Worm (Caenorhabditis elegans): ENCODE data around the gene srh-282.
A peak's percentile ranks its signal among the peaks of the same experiment; 100 is the strongest.

srh-282 gene

DNA sequence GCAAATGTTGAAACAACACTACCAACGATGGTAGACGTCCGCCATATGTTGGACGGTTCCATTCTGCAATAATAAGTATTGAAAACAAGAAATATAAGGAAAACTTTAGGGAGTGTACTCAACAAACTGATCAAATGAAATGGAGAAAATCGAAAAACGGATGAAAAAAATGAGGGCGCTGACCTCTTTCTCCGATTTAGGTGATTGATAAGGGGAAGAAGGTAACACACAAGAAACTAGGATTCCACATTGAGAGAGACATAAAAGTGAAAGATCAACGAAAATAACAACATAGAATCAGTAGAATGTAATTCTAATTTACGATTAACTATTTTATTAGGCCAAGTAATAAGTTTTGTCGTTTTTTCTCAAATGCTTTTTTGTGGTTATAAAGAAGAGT is 14.1 kb downstream of the srh-282 start, which contains the start of gene dpy-9:
Gene dpy-9 (minus strand): TSS at position 63 of the 400 bp plus-strand sequence.
- TF ChIP-seq nhr-80 (tag; optimal IDR thresholded peaks at IDR 0.05) (no peak), let-607 (tag; optimal IDR thresholded peaks at IDR 0.05) (no peak), F49E8.2 (tag; optimal IDR thresholded peaks at IDR 0.05; ENCODE audit: insufficient read depth) (no peak), F39B2.1 (GFP tag; IDR thresholded peaks at IDR 0.05) (no peak), Y53F4B.3 (GFP tag; IDR thresholded peaks at IDR 0.05) (no peak), nhr-120 (GFP tag; IDR thresholded peaks at IDR 0.05) (no peak), let-526 (GFP tag; IDR thresholded peaks at IDR 0.05) (no peak), nhr-90 (tag; optimal IDR thresholded peaks at IDR 0.05) (no peak), F52B5.7 (tag; optimal IDR thresholded peaks at IDR 0.05) (no peak), ztf-22 (GFP tag; optimal IDR thresholded peaks at IDR 0.05) (no peak), ceh-58 (GFP tag; IDR thresholded peaks at IDR 0.05) (no peak), ztf-25 (GFP tag; IDR thresholded peaks at IDR 0.05) (no peak), snpc-1.1 (tag; optimal IDR thresholded peaks at IDR 0.05; ENCODE audit: insufficient read depth) (no peak), snpc-3.4 (tag; optimal IDR thresholded peaks at IDR 0.05) (no peak), aptf-3 (GFP tag; IDR thresholded peaks at IDR 0.05) (no peak)

DNA sequence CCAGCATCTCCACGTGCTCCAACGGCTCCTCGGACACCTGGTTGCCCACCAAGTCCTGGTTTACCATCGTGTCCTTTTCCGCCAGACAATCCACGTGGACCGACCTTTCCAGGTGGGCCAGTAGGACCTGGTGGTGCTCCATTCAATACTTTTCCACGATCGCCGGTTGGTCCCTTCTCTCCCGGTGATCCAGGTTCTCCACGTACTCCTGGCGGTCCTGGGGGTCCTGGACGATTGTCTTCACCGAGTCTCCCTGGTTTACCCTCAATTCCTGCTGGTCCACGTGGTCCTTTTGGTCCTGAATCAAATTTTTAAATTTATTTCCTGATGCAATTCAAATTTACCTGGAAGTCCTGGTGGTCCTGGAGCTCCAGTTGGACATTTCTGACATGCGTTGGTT is 14.8 kb downstream of the srh-282 start:
- TF ChIP-seq ets-4 (GFP tag; optimal IDR thresholded peaks at IDR 0.05) = no peak
- no peak for TF ChIP-seq snpc-3.4 (tag; optimal IDR thresholded peaks at IDR 0.05)
- peak; percentile 56 for TF ChIP-seq zfh-2 (GFP tag; conservative IDR thresholded peaks at IDR 0.05)

DNA sequence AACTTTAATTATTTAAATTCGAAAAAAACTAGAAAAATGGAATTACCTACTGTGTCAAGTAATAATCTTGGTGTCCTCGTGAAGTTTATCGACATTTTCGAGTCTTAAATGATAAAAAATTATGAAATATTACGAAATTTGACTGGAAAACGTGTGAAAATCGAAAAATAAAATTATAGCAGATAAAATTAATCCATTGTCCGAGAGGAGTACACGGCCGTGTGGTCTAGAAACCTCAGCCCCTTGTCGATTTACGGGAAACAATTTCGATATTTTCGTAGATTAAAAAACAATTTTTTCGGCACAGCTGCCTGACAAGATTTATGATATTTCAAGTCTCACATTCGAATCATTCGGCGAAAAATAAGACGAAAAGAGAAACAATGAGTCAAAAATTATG is 16.1 kb downstream of the srh-282 start, which contains the start of gene R02D3.8:
Gene R02D3.8 (minus strand): TSS at position 109 of the 400 bp plus-strand sequence.
- TF ChIP-seq mcd-1 (GFP tag; IDR thresholded peaks at IDR 0.05) (0 out of 2 replicates have a peak, but pooled peaks have one; percentile 39), cebp-1 (GFP tag; IDR thresholded peaks at IDR 0.05) (no peak), cebp-1 (tag; optimal IDR thresholded peaks at IDR 0.05) (peak; percentile 56), ZK185.1 (tag; optimal IDR thresholded peaks at IDR 0.05; ENCODE audit: poor library complexity, severe bottlenecking) (peak; percentile 33), sdz-38 (tag; optimal IDR thresholded peaks at IDR 0.05) (no peak), ztf-28 (GFP tag; IDR thresholded peaks at IDR 0.05) (no peak), dpl-1 (GFP tag; optimal IDR thresholded peaks at IDR 0.05) (no peak), attf-5 (GFP tag; optimal IDR thresholded peaks at IDR 0.05) (peak; percentile 17), F10E7.11 (tag; optimal IDR thresholded peaks at IDR 0.05) (no peak)

DNA sequence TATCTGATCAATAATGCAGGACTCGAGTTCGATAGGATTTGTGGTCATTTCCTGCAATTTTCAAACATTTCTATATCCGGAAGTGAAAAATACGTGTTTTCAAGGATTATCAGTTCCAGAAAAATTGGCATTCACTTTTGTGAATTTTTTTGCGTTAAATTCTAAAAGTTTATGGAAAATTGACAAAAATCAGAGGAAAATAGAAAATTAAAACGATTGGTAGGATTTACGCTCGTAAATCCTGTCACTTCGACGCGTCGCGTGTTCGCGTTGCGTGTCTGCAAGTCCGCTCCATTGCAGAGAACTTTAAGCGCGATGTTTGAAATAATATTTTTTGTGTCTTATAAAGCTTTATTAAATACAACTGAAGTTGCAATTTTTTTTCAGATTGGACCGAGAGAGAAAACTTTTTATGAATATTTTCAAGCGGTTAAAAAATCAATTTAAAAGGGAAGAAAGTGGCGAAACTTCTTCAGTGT is 17.8 kb downstream of the srh-282 start, which contains the start of gene rcat-1:
Gene rcat-1 (minus strand): TSS at position 51 of the 479 bp plus-strand sequence.
- peak; percentile 75 for TF ChIP-seq efl-1 (GFP tag; optimal IDR thresholded peaks at IDR 0.05)
- peak; percentile 3 for TF ChIP-seq tbp1 (GFP tag; optimal IDR thresholded peaks at IDR 0.05)
- TF ChIP-seq ekl-4 (GFP tag; IDR thresholded peaks at IDR 0.05) = peak; percentile 68
- no peak for TF ChIP-seq snpc-4 (GFP tag; optimal IDR thresholded peaks at IDR 0.05)
- TF ChIP-seq snpc-4 (tag; optimal IDR thresholded peaks at IDR 0.05) = peak in 1 of 4 experiments; percentile 45
- peak; percentile 28 for TF ChIP-seq lin-40 (tag; optimal IDR thresholded peaks at IDR 0.05)
- TF ChIP-seq F49E8.2 (tag; optimal IDR thresholded peaks at IDR 0.05; ENCODE audit: insufficient read depth) = peak; percentile 5
- TF ChIP-seq snpc-1.1 (tag; optimal IDR thresholded peaks at IDR 0.05; ENCODE audit: insufficient read depth) = no peak
- no peak for TF ChIP-seq ceh-40 (GFP tag; IDR thresholded peaks at IDR 0.05)
- TF ChIP-seq ceh-91 (GFP tag; IDR thresholded peaks at IDR 0.05) = 0 out of 2 replicates have a peak, but pooled peaks have one; percentile 44
- peak; percentile 17; the same call in 1 of the 2 replicates for TF ChIP-seq rcor-1 (GFP tag; IDR thresholded peaks at IDR 0.05)
- no peak for TF ChIP-seq F37B4.10 (GFP tag; IDR thresholded peaks at IDR 0.05)
- TF ChIP-seq unc-62 (GFP tag; optimal IDR thresholded peaks at IDR 0.05) = peak; percentile 47
- peak; percentile 77 for TF ChIP-seq attf-5 (GFP tag; optimal IDR thresholded peaks at IDR 0.05)
- TF ChIP-seq D2030.7 (GFP tag; IDR thresholded peaks at IDR 0.05) = peak; percentile 77
- TF ChIP-seq dpff-1 (tag; optimal IDR thresholded peaks at IDR 0.05) = no peak
- no peak for TF ChIP-seq pha-4 (tag; optimal IDR thresholded peaks at IDR 0.05)
- TF ChIP-seq ceh-27 (GFP tag; optimal IDR thresholded peaks at IDR 0.05) = peak; percentile 30
- TF ChIP-seq madf-3 (GFP tag; IDR thresholded peaks at IDR 0.05) = peak; percentile 99
- peak; percentile 71 for TF ChIP-seq dpl-1 (GFP tag; optimal IDR thresholded peaks at IDR 0.05)
- TF ChIP-seq F33H1.4 (GFP tag; IDR thresholded peaks at IDR 0.05) = no peak; the same call in 1 of the 2 replicates
- no peak for TF ChIP-seq T26A5.8 (tag; optimal IDR thresholded peaks at IDR 0.05)

Measured in whole organism, young adult.